Fruit fly (Drosophila melanogaster): ENCODE results near the gene ru.

Gene ru

DNA sequence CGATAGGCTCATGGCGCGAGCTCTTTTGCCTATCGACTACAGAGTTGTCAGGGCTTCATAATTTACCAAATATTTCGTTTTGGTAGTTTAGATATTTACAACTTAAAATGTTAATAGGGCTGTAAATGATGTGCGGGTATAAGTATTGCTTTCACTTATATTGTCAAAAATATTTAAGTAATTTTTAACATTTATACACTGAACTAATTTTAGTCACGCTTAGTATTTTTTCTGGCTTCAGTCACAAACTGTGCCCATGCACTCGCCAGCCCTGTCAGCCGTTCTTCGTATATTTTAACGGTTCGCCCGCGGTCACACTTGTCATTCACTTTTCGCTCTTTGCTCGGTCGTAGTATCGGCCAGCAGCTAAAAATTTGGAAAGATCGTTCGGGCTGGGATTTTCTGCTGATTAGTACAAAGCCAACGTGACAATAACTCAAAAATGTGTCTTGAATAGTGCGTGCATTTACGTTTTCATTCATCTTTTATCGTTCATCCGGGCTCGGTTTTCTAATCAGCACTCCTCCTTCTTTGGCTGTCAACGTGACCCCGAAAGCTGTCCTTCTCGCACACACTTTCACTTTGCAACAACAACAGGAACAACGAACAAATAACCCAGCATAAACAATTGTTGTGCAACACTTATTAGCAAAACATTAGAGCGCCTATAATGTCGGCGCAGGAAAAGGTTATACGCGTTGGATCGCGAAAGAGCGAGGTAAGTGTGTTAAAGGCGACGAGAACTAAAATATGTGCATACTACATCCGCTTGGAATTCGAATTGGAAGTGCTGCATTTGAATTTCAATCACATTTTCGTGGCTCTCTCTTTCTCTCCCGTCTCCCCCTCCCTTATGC lies 35.6 kb upstream of the ru start, which contains the start of the genes Hmbs and CG2211 (continued):
- TF ChIP-seq CG1603 (tag; optimal IDR thresholded peaks at IDR 0.05) (peak; percentile 82), CG15696 (tag; optimal IDR thresholded peaks at IDR 0.05) (peak; percentile 92), nau (GFP tag; optimal IDR thresholded peaks at IDR 0.05) (no peak), scrt (GFP tag; optimal IDR thresholded peaks at IDR 0.05) (peak; percentile 72), HmgD (GFP tag; optimal IDR thresholded peaks at IDR 0.05) (peak; percentile 90), CG10147 (GFP tag; optimal IDR thresholded peaks at IDR 0.05) (peak; percentile 86), CG8089 (GFP tag; optimal IDR thresholded peaks at IDR 0.05) (peak; percentile 74), CG10209 (GFP tag; optimal IDR thresholded peaks at IDR 0.05) (peak; percentile 80), crol (GFP tag; IDR thresholded peaks at IDR 0.05) (peak; percentile 33; the same call in 1 of the 2 replicates), CG10543 (GFP tag; optimal IDR thresholded peaks at IDR 0.05) (peak; percentile 92), CG13123 (GFP tag; optimal IDR thresholded peaks at IDR 0.05) (peak; percentile 82), Dip3 (GFP tag; optimal IDR thresholded peaks at IDR 0.05) (peak; percentile 86), Atf-2 (GFP tag; optimal IDR thresholded peaks at IDR 0.05) (peak; percentile 82), her (GFP tag; optimal IDR thresholded peaks at IDR 0.05) (peak; percentile 4), Nf-YB (GFP tag; optimal IDR thresholded peaks at IDR 0.05) (peak; percentile 60), TFAM (GFP tag; optimal IDR thresholded peaks at IDR 0.05) (peak; percentile 45), kni (GFP tag; optimal IDR thresholded peaks at IDR 0.05) (peak; percentile 68), chif (GFP tag; optimal IDR thresholded peaks at IDR 0.05) (peak; percentile 81 to 93), Gug (GFP tag; IDR thresholded peaks at IDR 0.05) (peak; percentile 78; the same call in 3 of the 4 replicates), CG5180 (GFP tag; optimal IDR thresholded peaks at IDR 0.05) (peak; percentile 65), CG7928 (GFP tag; optimal IDR thresholded peaks at IDR 0.05) (peak; percentile 96), CG7987 (GFP tag; optimal IDR thresholded peaks at IDR 0.05) (peak; percentile 73), CG18262 (tag; optimal IDR thresholded peaks at IDR 0.05) (peak; percentile 83), Hmr (GFP tag; optimal IDR thresholded peaks at IDR 0.05) (peak; percentile 82), oc (tag; optimal IDR thresholded peaks at IDR 0.05) (peak; percentile 58), dysf (GFP tag; IDR thresholded peaks at IDR 0.05) (peak; percentile 89), Blimp-1 (GFP tag; optimal IDR thresholded peaks at IDR 0.05) (peak; percentile 93), CG2889 (GFP tag; IDR thresholded peaks at IDR 0.05) (peak; percentile 76; the same call in 2 of the 3 replicates), CG15601 (tag; optimal IDR thresholded peaks at IDR 0.05) (peak; percentile 85), insv (GFP tag; optimal IDR thresholded peaks at IDR 0.05) (peak; percentile 38 to 93), CG34376 (GFP tag; optimal IDR thresholded peaks at IDR 0.05) (peak; percentile 71), CG14014 (GFP tag; IDR thresholded peaks at IDR 0.05) (peak; percentile 87), lmd (GFP tag; IDR thresholded peaks at IDR 0.05) (peak; percentile 83), CG7271 (tag; optimal IDR thresholded peaks at IDR 0.05) (peak; percentile 77), ind (GFP tag; optimal IDR thresholded peaks at IDR 0.05) (peak; percentile 92), CG4404 (GFP tag; IDR thresholded peaks at IDR 0.05) (peak; percentile 78), CG9932 (GFP tag; IDR thresholded peaks at IDR 0.05) (peak; percentile 94), pnt (GFP tag; optimal IDR thresholded peaks at IDR 0.05) (peak; percentile 83), CG11695 (GFP tag; IDR thresholded peaks at IDR 0.05) (peak; percentile 76), CG18476 (GFP tag; optimal IDR thresholded peaks at IDR 0.05) (peak; percentile 87), nerfin-1 (tag; optimal IDR thresholded peaks at IDR 0.05) (peak; percentile 84), esg (GFP tag; conservative IDR thresholded peaks at IDR 0.05) (peak; percentile 75), Max (GFP tag; optimal IDR thresholded peaks at IDR 0.05) (peak; percentile 92), schlank (tag; optimal IDR thresholded peaks at IDR 0.05) (peak; percentile 33), Bgb (GFP tag; IDR thresholded peaks at IDR 0.05; ENCODE audit: partially characterized antibody) (peak; percentile 42; the same call in 1 of the 2 replicates), stwl (tag; optimal IDR thresholded peaks at IDR 0.05) (peak; percentile 92), Ada2b (GFP tag; IDR thresholded peaks at IDR 0.05) (peak; percentile 83)

Data from whole organism, embryonic.